Fruit fly (Drosophila melanogaster): ENCODE measurements around the gene Ripalpha.

The Ripalpha gene

DNA sequence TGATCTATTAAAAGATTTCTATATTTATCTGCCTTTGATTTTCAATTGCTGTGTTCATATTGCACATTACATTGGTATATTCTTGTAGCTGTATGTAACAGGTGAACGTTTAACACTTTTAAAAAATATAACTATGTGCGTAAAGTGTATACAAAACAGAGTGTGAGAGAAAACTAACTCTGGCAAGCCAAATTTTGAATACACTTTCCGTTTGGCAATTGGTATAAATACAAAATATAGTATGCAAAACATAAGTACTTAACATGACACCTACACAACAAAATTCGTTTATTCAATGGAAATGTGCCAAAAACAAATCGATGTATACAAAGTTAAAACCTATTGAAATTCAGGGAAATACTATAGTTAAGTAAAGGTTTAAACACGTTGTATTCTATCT lies 32.1 kb upstream of the Ripalpha start:
- TF ChIP-seq CG32264 (GFP tag; optimal IDR thresholded peaks at IDR 0.05) (no peak), Vsx2 (GFP tag; optimal IDR thresholded peaks at IDR 0.05; ENCODE audit: partially characterized antibody) (no peak), CrebA (GFP tag; optimal IDR thresholded peaks at IDR 0.05; ENCODE audit: borderline replicate concordance) (no peak), pan (optimal IDR thresholded peaks at IDR 0.05) (no peak), br (GFP tag; optimal IDR thresholded peaks at IDR 0.05) (no peak), rgr (GFP tag; optimal IDR thresholded peaks at IDR 0.05) (no peak), fru (GFP tag; optimal IDR thresholded peaks at IDR 0.05) (no peak), Abd-B (GFP tag; optimal IDR thresholded peaks at IDR 0.05) (no peak), Rel (GFP tag; optimal IDR thresholded peaks at IDR 0.05) (no peak), Rel (tag; optimal IDR thresholded peaks at IDR 0.05) (no peak), brk (GFP tag; optimal IDR thresholded peaks at IDR 0.05) (no peak), dmrt93B (GFP tag; optimal IDR thresholded peaks at IDR 0.05) (no peak), woc (GFP tag; optimal IDR thresholded peaks at IDR 0.05) (no peak)

DNA sequence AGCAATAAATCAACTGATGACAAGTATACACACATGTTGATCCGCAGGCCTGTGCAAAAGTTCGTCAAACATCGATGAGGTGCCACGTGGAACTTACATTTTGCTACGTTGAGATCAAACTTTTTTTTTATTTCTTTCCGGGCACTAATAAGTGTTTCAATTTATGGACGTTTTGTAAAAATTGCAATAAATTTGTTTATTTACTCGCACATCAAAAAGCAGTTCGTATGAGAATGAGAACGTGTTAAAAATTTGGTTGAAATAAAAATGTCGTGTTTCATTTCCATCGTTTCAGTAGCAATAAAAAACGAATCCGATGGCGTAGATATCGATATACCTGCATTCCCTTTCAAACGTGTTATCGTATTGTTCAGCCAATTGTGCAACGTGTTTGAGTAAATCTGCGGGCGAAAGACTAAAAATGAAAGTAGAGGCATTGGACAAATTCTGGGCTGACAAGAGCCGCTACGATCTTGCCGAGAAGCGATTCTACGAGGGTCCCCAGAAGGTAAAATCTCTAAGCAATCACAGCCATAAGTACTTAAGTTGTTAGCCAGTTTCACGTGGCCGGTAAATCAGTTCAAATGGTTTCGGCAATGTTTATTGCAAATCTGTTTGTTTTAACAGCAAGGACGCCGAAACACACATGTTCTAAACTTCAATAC lies 31.5 kb upstream of the Ripalpha start, which contains the start of gene eEF1delta:
Gene eEF1delta (plus strand): TSS at position 356 of the 665 bp plus-strand sequence.
- TF ChIP-seq woc (GFP tag; optimal IDR thresholded peaks at IDR 0.05) (peak; percentile 57), CrebA (GFP tag; optimal IDR thresholded peaks at IDR 0.05; ENCODE audit: borderline replicate concordance) (no peak)

DNA sequence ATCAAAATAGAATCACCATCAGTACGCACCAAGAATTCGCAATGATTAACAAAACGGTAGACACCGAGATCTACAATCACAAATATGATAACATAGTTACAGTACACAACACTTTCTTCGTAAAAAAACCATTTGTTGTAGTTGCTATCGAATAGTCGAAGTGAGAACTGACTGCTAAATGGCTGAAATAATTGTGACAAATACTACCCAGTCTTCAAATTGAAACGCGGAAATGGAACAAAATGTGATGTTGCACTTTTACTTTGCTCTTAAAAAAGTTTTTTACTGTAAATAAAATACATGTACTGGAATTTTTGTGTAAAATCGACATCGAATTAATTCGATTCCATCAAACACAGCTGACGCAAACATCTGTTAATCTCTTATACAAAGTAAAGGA lies 30.7 kb upstream of the Ripalpha start, which contains the start of gene ova:
Gene ova (minus strand): TSS at position 183 of the 400 bp plus-strand sequence.
- no peak for TF ChIP-seq N (GFP tag; optimal IDR thresholded peaks at IDR 0.05)
- TF ChIP-seq Dfd (GFP tag; optimal IDR thresholded peaks at IDR 0.05): no peak
- no peak for TF ChIP-seq Hr83 (GFP tag; optimal IDR thresholded peaks at IDR 0.05; ENCODE audit: poor library complexity, severe bottlenecking)
- no peak for TF ChIP-seq Rel (GFP tag; optimal IDR thresholded peaks at IDR 0.05)
- no peak for TF ChIP-seq Rel (tag; optimal IDR thresholded peaks at IDR 0.05)
- no peak for TF ChIP-seq fru (GFP tag; optimal IDR thresholded peaks at IDR 0.05)
- TF ChIP-seq br (GFP tag; optimal IDR thresholded peaks at IDR 0.05): no peak
- TF ChIP-seq Jra (GFP tag; optimal IDR thresholded peaks at IDR 0.05): no peak
- TF ChIP-seq Vsx2 (GFP tag; optimal IDR thresholded peaks at IDR 0.05; ENCODE audit: partially characterized antibody): no peak
- TF ChIP-seq tai (GFP tag; optimal IDR thresholded peaks at IDR 0.05): no peak
- TF ChIP-seq pan (optimal IDR thresholded peaks at IDR 0.05): no peak

DNA sequence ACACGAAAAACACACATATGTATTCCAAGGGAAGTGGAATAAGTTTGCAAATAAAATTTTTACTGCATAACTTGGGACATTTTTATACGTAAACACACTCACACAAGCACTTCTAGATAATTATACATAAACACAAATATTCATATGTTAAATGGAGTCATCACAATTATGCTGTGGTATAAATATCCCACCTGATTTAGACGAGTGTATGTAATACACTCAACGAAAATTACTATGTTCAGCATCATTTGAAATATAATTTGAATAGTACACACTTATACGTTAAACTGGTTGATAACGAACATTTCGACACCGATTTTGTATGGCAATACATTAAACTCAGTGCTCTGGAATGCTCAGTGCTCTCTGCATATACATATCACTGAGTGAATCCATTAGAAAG lies 30.3 kb upstream of the Ripalpha start:
- TF ChIP-seq foxo (GFP tag; optimal IDR thresholded peaks at IDR 0.05) (peak in 1 of 2 experiments; percentile 59), fru (GFP tag; optimal IDR thresholded peaks at IDR 0.05) (peak; percentile 55), Rel (GFP tag; optimal IDR thresholded peaks at IDR 0.05) (no peak), Rel (tag; optimal IDR thresholded peaks at IDR 0.05) (no peak), brk (GFP tag; optimal IDR thresholded peaks at IDR 0.05) (peak; percentile 43), HLH106 (tag; optimal IDR thresholded peaks at IDR 0.05) (peak; percentile 19), Hr83 (GFP tag; optimal IDR thresholded peaks at IDR 0.05; ENCODE audit: poor library complexity, severe bottlenecking) (peak; percentile 40), Hr78 (GFP tag; optimal IDR thresholded peaks at IDR 0.05) (no peak), ey (GFP tag; optimal IDR thresholded peaks at IDR 0.05) (peak; percentile 28), h (GFP tag; optimal IDR thresholded peaks at IDR 0.05) (peak; percentile 66), Sp1 (GFP tag; optimal IDR thresholded peaks at IDR 0.05) (peak; percentile 1), lola (GFP tag; optimal IDR thresholded peaks at IDR 0.05) (no peak), rgr (GFP tag; optimal IDR thresholded peaks at IDR 0.05) (peak; percentile 60), GATAd (GFP tag; optimal IDR thresholded peaks at IDR 0.05) (no peak), Hnf4 (GFP tag; optimal IDR thresholded peaks at IDR 0.05) (peak; percentile 22), OdsH (GFP tag; optimal IDR thresholded peaks at IDR 0.05) (peak; percentile 18), psq (GFP tag; optimal IDR thresholded peaks at IDR 0.05) (peak; percentile 32), tai (GFP tag; optimal IDR thresholded peaks at IDR 0.05) (peak; percentile 59)

DNA sequence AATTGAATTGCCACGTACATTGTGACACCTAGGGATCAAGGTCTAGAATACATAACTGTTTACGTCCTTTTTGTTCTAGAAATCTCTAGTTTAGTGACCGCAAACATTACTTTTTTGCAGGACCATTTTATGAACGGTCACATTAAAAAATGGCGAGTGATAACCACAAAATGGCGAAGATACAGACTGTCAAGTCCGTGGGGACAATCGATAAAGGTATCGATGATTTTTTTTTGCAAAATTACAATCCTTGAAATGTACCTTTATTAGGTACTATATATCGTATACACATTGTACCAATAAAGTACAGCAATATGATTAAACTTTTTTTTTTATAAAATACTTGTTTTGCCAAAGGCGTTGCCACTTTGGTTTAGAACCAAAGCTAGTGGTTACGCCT lies 29.7 kb upstream of the Ripalpha start:
- TF ChIP-seq psq (GFP tag; optimal IDR thresholded peaks at IDR 0.05) (no peak), Hnf4 (GFP tag; optimal IDR thresholded peaks at IDR 0.05) (no peak), jim (GFP tag; optimal IDR thresholded peaks at IDR 0.05) (no peak), usp (GFP tag; optimal IDR thresholded peaks at IDR 0.05) (no peak)
